Fruit fly (Drosophila melanogaster) whole organism, embryonic: ENCODE results near the gene stac.

Source experiments
- CG10321 ChIP-seq: fragments of 200-800 bp; sonication (Bioruptor generic); IDR thresholded peaks from 2 replicates; pipeline ENCODE4 v1.3.6; 2022; ENCODE audit warnings: missing biosample characterization, missing genetic modification characterization
- CG11247 ChIP-seq: fragments of 200-800 bp; sonication (Bioruptor generic); IDR thresholded peaks from 2 replicates; pipeline ENCODE4 v1.3.6; 2022; ENCODE audit warnings: missing biosample characterization, missing genetic modification characterization
- CG1529 ChIP-seq: fragments of 200-800 bp; sonication (Bioruptor generic); optimal IDR thresholded peaks from 3 replicates; lab custom pipeline; 2018; ENCODE audit warnings: missing biosample characterization, missing genetic modification characterization
- CG15514 ChIP-seq: fragments of 200-800 bp; sonication (Bioruptor generic); optimal IDR thresholded peaks from 3 replicates; lab custom pipeline; 2017; ENCODE audit warnings: missing biosample characterization, missing genetic modification characterization, mild to moderate bottlenecking, moderate library complexity, missing genetic modification reagents
- CG1603 ChIP-seq: fragments of 200-800 bp; sonication (Bioruptor generic); optimal IDR thresholded peaks from 2 replicates; lab custom pipeline; 2019; ENCODE audit warnings: missing biosample characterization, mild to moderate bottlenecking, missing genetic modification characterization, moderate library complexity
- CG17361 ChIP-seq: fragments of 200-800 bp; sonication (Bioruptor generic); IDR thresholded peaks from 3 replicates; pipeline ENCODE4 v1.3.6; 2022; ENCODE audit warnings: missing biosample characterization, missing genetic modification characterization
- CG17568 ChIP-seq: fragments of 200-800 bp; sonication (Bioruptor generic); optimal IDR thresholded peaks from 2 replicates; lab custom pipeline; 2018; ENCODE audit warnings: missing biosample characterization, mild to moderate bottlenecking, missing genetic modification characterization, moderate library complexity
- CG2875 ChIP-seq: fragments of 200-800 bp; sonication (Bioruptor generic); optimal IDR thresholded peaks from 2 replicates; lab custom pipeline; 2017; ENCODE audit warnings: missing biosample characterization, mild to moderate bottlenecking, missing genetic modification characterization, missing genetic modification reagents
- CG31441 ChIP-seq: fragments of 200-800 bp; sonication (Bioruptor generic); IDR thresholded peaks from 2 replicates; pipeline ENCODE4 v1.3.6; 2022; ENCODE audit warnings: missing biosample characterization, missing genetic modification characterization
- CG32767 ChIP-seq: fragments of 200-800 bp; sonication (Bioruptor generic); IDR thresholded peaks from 2 replicates; pipeline ENCODE4 v1.3.6; 2022; ENCODE audit warnings: missing biosample characterization, missing genetic modification characterization
- CG34224 ChIP-seq: fragments of 200-800 bp; sonication (Bioruptor generic); IDR thresholded peaks from 3 replicates; pipeline ENCODE4 v1.3.6; 2022; ENCODE audit warnings: missing biosample characterization, missing genetic modification characterization; ENCODE audit not compliant: partially characterized antibody
- CG3726 ChIP-seq: fragments of 200-800 bp; sonication (Bioruptor generic); IDR thresholded peaks from 3 replicates; pipeline ENCODE4, ENCODE4 v1.3.6; 2022; ENCODE audit warnings: missing biosample characterization, missing genetic modification characterization
- CG3838 ChIP-seq: fragments of 200-800 bp; sonication (Bioruptor generic); optimal IDR thresholded peaks from 3 replicates; lab custom pipeline; 2016; ENCODE audit warnings: missing biosample characterization, missing genetic modification characterization
- CG6765 ChIP-seq: fragments of 200-800 bp; sonication (Bioruptor generic); optimal IDR thresholded peaks from 3 replicates; lab custom pipeline; 2017; ENCODE audit warnings: missing biosample characterization, mild to moderate bottlenecking, missing genetic modification characterization
- CG8944 ChIP-seq: fragments of 200-800 bp; sonication (Bioruptor generic); optimal IDR thresholded peaks from 3 replicates; lab custom pipeline; 2016; ENCODE audit warnings: missing biosample characterization, missing genetic modification characterization
- CG9797 ChIP-seq: fragments of 200-800 bp; sonication (Bioruptor generic); optimal IDR thresholded peaks from 3 replicates; lab custom pipeline; 2018; ENCODE audit warnings: missing biosample characterization, mild to moderate bottlenecking, missing genetic modification characterization
- CG9817 ChIP-seq: fragments of 200-800 bp; sonication (Bioruptor generic); optimal IDR thresholded peaks from 2 replicates; lab custom pipeline; 2018; ENCODE audit warnings: missing biosample characterization, mild to moderate bottlenecking, missing genetic modification characterization, moderate library complexity
- D19B ChIP-seq: fragments of 200-800 bp; sonication (Bioruptor generic); optimal IDR thresholded peaks from 2 replicates; lab custom pipeline; 2017; ENCODE audit warnings: missing biosample characterization, mild to moderate bottlenecking, missing genetic modification characterization
- Deaf1 ChIP-seq: fragments of 200-800 bp; optimal IDR thresholded peaks from 3 replicates; lab custom pipeline; 2019; ENCODE audit warnings: missing biosample characterization, mild to moderate bottlenecking, missing genetic modification characterization, moderate library complexity
- Dfd ChIP-seq, 2 experiments: fragments of >200 bp; optimal IDR thresholded peaks; 2 replicates each; lab custom pipeline; 2017; ENCODE audit warnings: missing biosample characterization in 2 of 2, missing genetic modification characterization in 2 of 2
- H15 ChIP-seq: fragments of 200-800 bp; sonication (Bioruptor generic); IDR thresholded peaks from 3 replicates; pipeline ENCODE4 v1.3.6; 2022; ENCODE audit warnings: missing biosample characterization, missing genetic modification characterization
- Hmr ChIP-seq: fragments of 200-800 bp; sonication (Bioruptor generic); optimal IDR thresholded peaks from 3 replicates; lab custom pipeline; 2017; ENCODE audit warnings: mild to moderate bottlenecking, missing biosample characterization, missing genetic modification reagents, missing genetic modification characterization
- Lim3 ChIP-seq: fragments of 200-800 bp; sonication (Bioruptor generic); IDR thresholded peaks from 2 replicates; pipeline ENCODE4 v1.3.6; 2022; ENCODE audit warnings: missing biosample characterization, missing genetic modification characterization
- Mrtf ChIP-seq: fragments of 200-800 bp; sonication (Bioruptor generic); IDR thresholded peaks from 3 replicates; pipeline ENCODE4 v1.3.6; 2022; ENCODE audit warnings: missing biosample characterization, missing genetic modification characterization
- Nf-YC ChIP-seq: fragments of 200-800 bp; optimal IDR thresholded peaks from 3 replicates; lab custom pipeline; 2019; ENCODE audit warnings: missing biosample characterization, mild to moderate bottlenecking, missing genetic modification characterization, moderate library complexity
- Oli ChIP-seq: fragments of 200-800 bp; sonication (Bioruptor generic); optimal IDR thresholded peaks from 2 replicates; lab custom pipeline; 2018; ENCODE audit warnings: missing biosample characterization, mild to moderate bottlenecking, missing genetic modification characterization, moderate library complexity
- Tbp ChIP-seq: fragments of >200 bp; optimal IDR thresholded peaks from 2 replicates; lab custom pipeline; 2018; ENCODE audit warnings: missing biosample characterization, missing genetic modification characterization
- Xrp1 ChIP-seq: fragments of 200-800 bp; sonication (Bioruptor generic); IDR thresholded peaks from 2 replicates; pipeline ENCODE4 v1.3.6; 2022; ENCODE audit warnings: missing biosample characterization, missing genetic modification characterization
- bigmax ChIP-seq: fragments of 200-800 bp; sonication (Bioruptor generic); optimal IDR thresholded peaks from 2 replicates; lab custom pipeline; 2018; ENCODE audit warnings: missing biosample characterization, mild to moderate bottlenecking, missing genetic modification characterization
- br ChIP-seq: fragments of >200 bp; optimal IDR thresholded peaks from 2 replicates; lab custom pipeline; 2017
- cad ChIP-seq: fragments of >200 bp; optimal IDR thresholded peaks from 2 replicates; lab custom pipeline; 2017; ENCODE audit warnings: missing biosample characterization, missing genetic modification characterization
- cas ChIP-seq: fragments of 200-800 bp; sonication (Bioruptor generic); IDR thresholded peaks from 2 replicates; pipeline ENCODE4 v1.3.6; 2022; ENCODE audit warnings: missing biosample characterization, missing genetic modification characterization
- caup ChIP-seq: fragments of 200-800 bp; sonication (Bioruptor generic); optimal IDR thresholded peaks from 3 replicates; lab custom pipeline; 2017; ENCODE audit warnings: missing biosample characterization, mild to moderate bottlenecking, missing genetic modification characterization, moderate library complexity; ENCODE audit not compliant: severe bottlenecking
- chif ChIP-seq, 2 experiments: fragments of 200-800 bp; sonication (Bioruptor generic); optimal IDR thresholded peaks; 3 replicates each; lab custom pipeline; 2016; ENCODE audit warnings: missing biosample characterization in 2 of 2, missing genetic modification characterization in 2 of 2
- corto ChIP-seq: fragments of 200-800 bp; sonication (Bioruptor generic); optimal IDR thresholded peaks from 2 replicates; lab custom pipeline; 2016; ENCODE audit warnings: missing biosample characterization, mild to moderate bottlenecking, missing genetic modification characterization, moderate library complexity
- crc ChIP-seq: fragments of 200-800 bp; sonication (Bioruptor generic); optimal IDR thresholded peaks from 2 replicates; lab custom pipeline; 2016; ENCODE audit warnings: missing biosample characterization, missing genetic modification characterization
- esg ChIP-seq: fragments of 200-800 bp; sonication (Bioruptor generic); conservative IDR thresholded peaks from 2 replicates; pipeline ENCODE4 v1.3.6; 2022; ENCODE audit warnings: missing biosample characterization, missing genetic modification characterization
- ftz-f1 ChIP-seq: fragments of 200-800 bp; sonication (Bioruptor generic); optimal IDR thresholded peaks from 2 replicates; lab custom pipeline; 2016; ENCODE audit warnings: missing biosample characterization, missing genetic modification characterization
- gsb-n ChIP-seq: fragments of 200-800 bp; sonication (Bioruptor generic); optimal IDR thresholded peaks from 3 replicates; lab custom pipeline; 2018; ENCODE audit warnings: missing biosample characterization, mild to moderate bottlenecking, missing genetic modification characterization
- hb ChIP-seq: fragments of 200-800 bp; sonication (Bioruptor generic); IDR thresholded peaks from 3 replicates; pipeline ENCODE4 v1.3.6; 2022; ENCODE audit warnings: missing biosample characterization, missing genetic modification characterization; ENCODE audit not compliant: partially characterized antibody
- kni ChIP-seq: fragments of 200-800 bp; sonication (Bioruptor generic); optimal IDR thresholded peaks from 3 replicates; lab custom pipeline; 2017; ENCODE audit warnings: mild to moderate bottlenecking, missing biosample characterization, missing genetic modification reagents, missing genetic modification characterization
- sens ChIP-seq: fragments of 200-800 bp; sonication (Bioruptor generic); peaks from one replicate; lab custom pipeline; 2016; ENCODE audit warnings: missing biosample characterization, missing genetic modification characterization
- seq ChIP-seq: fragments of 200-800 bp; sonication (Bioruptor generic); IDR thresholded peaks from 2 replicates; pipeline ENCODE4 v1.3.6; 2022; ENCODE audit warnings: missing biosample characterization, missing genetic modification characterization
- slbo ChIP-seq: fragments of 200-800 bp; sonication (Bioruptor generic); IDR thresholded peaks from 2 replicates; pipeline ENCODE4 v1.3.6; 2022; ENCODE audit warnings: missing biosample characterization, missing genetic modification characterization
- so ChIP-seq: fragments of 200-800 bp; sonication (Bioruptor generic); IDR thresholded peaks from 3 replicates; pipeline ENCODE4 v1.3.6; 2022; ENCODE audit warnings: missing biosample characterization, missing genetic modification characterization
- sqz ChIP-seq: fragments of 200-800 bp; sonication (Bioruptor generic); optimal IDR thresholded peaks from 3 replicates; lab custom pipeline; 2018; ENCODE audit warnings: missing biosample characterization, mild to moderate bottlenecking, missing genetic modification characterization
- z ChIP-seq: fragments of 200-800 bp; sonication (Bioruptor generic); IDR thresholded peaks from 3 replicates; pipeline ENCODE4 v1.3.6; 2022; ENCODE audit warnings: missing biosample characterization, missing genetic modification characterization
- zen ChIP-seq: fragments of 200-800 bp; sonication (Bioruptor generic); optimal IDR thresholded peaks from 3 replicates; lab custom pipeline; 2018; ENCODE audit warnings: missing biosample characterization, mild to moderate bottlenecking, missing genetic modification characterization, moderate library complexity
- zf30C ChIP-seq: fragments of 200-800 bp; sonication (Bioruptor generic); optimal IDR thresholded peaks from 3 replicates; lab custom pipeline; 2018; ENCODE audit warnings: missing biosample characterization, mild to moderate bottlenecking, missing genetic modification characterization
- zfh1 ChIP-seq: fragments of 200-800 bp; sonication (Bioruptor generic); IDR thresholded peaks from 3 replicates; pipeline ENCODE4 v1.3.6; 2022; ENCODE audit warnings: missing biosample characterization, missing genetic modification characterization

stac gene

DNA sequence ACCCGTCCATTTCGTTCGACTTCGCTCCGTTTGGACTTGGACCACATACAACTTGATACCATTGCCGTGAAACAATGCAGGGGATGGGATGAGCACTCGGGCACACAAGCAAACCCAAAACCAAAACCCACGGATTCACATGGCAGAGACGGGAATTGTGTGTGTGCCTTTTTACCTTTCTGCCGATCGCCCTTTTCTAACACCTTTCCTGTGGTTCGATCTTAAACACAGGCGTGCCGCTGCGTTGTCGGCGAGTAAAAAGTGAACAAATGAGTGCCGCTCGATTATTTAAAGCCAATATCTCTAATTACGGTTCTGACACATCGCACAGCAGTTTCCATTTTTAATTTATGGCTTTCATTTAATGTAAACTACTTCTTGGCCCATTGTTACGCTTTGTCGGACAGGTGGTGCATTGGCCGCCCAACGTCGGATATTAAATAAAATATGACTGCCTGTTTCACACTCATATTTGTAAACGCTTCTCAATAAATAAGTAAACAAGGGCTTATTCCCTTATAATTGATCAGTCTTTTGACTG lies 21.3 kb downstream of the stac start (continued):
- peak; percentile 87 for TF ChIP-seq zen (tag; lab: Kevin White, UChicago)
- TF ChIP-seq hb (GFP tag; lab: Robert Waterston, UW), result no peak
- no peak for TF ChIP-seq chif (GFP tag; optimal IDR thresholded peaks at IDR 0.05; lab: Kevin White, UChicago)
- TF ChIP-seq kni (GFP tag; lab: Kevin White, UChicago), result peak; percentile 23
- TF ChIP-seq Xrp1, result no peak
- no peak for TF ChIP-seq CG15514
- 0 out of 3 replicates have a peak, but pooled peaks have one; percentile 14 for TF ChIP-seq zfh1
- no peak for TF ChIP-seq crc (GFP tag; lab: Kevin White, UChicago)
- no peak for TF ChIP-seq Mrtf
- TF ChIP-seq CG31441 (GFP tag; lab: Robert Waterston, UW), result no peak
- TF ChIP-seq CG9817 (tag; lab: Kevin White, UChicago), result no peak
- no peak for TF ChIP-seq Hmr (GFP tag; lab: Kevin White, UChicago)
- no peak for TF ChIP-seq CG1603 (tag; lab: Kevin White, UChicago)
- TF ChIP-seq CG32767, result no peak
- no peak for TF ChIP-seq cas (GFP tag; lab: Robert Waterston, UW)
- no peak for TF ChIP-seq zf30C (GFP tag; lab: Kevin White, UChicago)

DNA sequence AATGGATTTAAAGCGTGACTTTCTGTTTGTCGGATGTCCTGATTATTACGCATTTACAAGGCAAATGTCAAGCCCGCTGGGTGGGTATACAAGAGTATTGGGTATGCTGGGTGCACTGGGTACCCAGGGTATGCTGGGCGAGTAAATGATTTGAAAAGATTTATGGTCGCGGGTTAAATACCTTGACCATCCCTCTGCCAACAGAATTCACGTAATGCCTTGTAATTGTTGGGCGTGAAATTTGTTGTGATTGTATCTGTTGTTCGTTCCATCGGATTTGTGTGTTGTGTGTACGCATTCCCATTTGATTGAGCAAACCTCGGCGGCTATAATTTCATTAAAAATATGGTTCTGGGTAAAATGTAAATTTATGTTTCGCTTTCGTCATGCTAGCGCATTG lies 22.6 kb downstream of the stac start:
- TF ChIP-seq D19B (GFP tag; lab: Kevin White, UChicago) (peak; percentile 3), sqz (GFP tag; lab: Kevin White, UChicago) (no peak), sens (GFP tag; lab: Kevin White, UChicago) (peak; percentile 44), CG34224 (GFP tag; lab: Robert Waterston, UW) (no peak), gsb-n (tag; lab: Kevin White, UChicago) (peak; percentile 94), cad (GFP tag; lab: Kevin White, UChicago) (peak; percentile 43)

DNA sequence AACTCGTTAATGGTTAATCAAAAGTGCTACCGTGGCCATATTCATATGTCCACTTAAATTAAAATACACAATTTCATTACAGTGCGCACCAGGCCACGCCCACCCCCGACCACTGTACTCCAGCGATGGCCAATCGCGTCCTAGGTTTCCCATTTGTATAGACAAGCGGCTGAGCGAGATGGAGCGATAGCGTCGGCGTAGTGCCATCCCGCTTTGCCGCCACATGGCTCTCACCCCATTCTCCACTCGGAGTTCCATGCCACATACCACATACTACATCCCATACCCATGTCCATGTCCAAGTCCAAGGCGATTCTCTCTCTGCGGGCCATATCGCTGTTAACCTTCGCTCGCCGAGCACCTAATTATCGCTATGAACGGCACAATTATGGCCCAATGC lies 24.4 kb downstream of the stac start:
- no peak for TF ChIP-seq so
- TF ChIP-seq CG1529 (GFP tag; lab: Kevin White, UChicago), result no peak
- no peak for TF ChIP-seq Tbp (GFP tag; lab: Kevin White, UChicago)
- TF ChIP-seq sens (GFP tag; lab: Kevin White, UChicago), result peak; percentile 37
- peak; percentile 98 for TF ChIP-seq CG10321 (GFP tag; lab: Robert Waterston, UW)
- TF ChIP-seq CG3838 (GFP tag; lab: Kevin White, UChicago), result no peak
- no peak for TF ChIP-seq Oli (tag; lab: Kevin White, UChicago)
- TF ChIP-seq seq (GFP tag; lab: Robert Waterston, UW), result peak; percentile 44; the same call in 1 of the 2 replicates
- no peak for TF ChIP-seq Lim3 (GFP tag; lab: Robert Waterston, UW)
- TF ChIP-seq Deaf1 (tag; lab: Kevin White, UChicago), result no peak
- no peak for TF ChIP-seq CG17361 (GFP tag; lab: Robert Waterston, UW)
- TF ChIP-seq CG8944 (GFP tag; lab: Kevin White, UChicago), result no peak
- TF ChIP-seq CG9797 (GFP tag; lab: Kevin White, UChicago), result no peak
- no peak for TF ChIP-seq esg (GFP tag; lab: Robert Waterston, UW)
- no peak for TF ChIP-seq CG2875 (GFP tag; lab: Kevin White, UChicago)
- TF ChIP-seq bigmax (GFP tag; lab: Kevin White, UChicago), result no peak
- TF ChIP-seq caup (GFP tag; lab: Kevin White, UChicago), result no peak
- TF ChIP-seq z, result no peak
- peak; percentile 39 for TF ChIP-seq ftz-f1
- no peak for TF ChIP-seq slbo (GFP tag; lab: Robert Waterston, UW)
- peak; percentile 100 for TF ChIP-seq Nf-YC (tag; lab: Kevin White, UChicago)
- TF ChIP-seq CG17568 (GFP tag; lab: Kevin White, UChicago), result no peak
- no peak for TF ChIP-seq CG3726
- no peak for TF ChIP-seq Dfd (GFP tag; optimal IDR thresholded peaks at IDR 0.05; lab: Kevin White, UChicago)
- no peak for TF ChIP-seq CG11247 (GFP tag; lab: Robert Waterston, UW)
- no peak for TF ChIP-seq br (lab: Kevin White, UChicago)
- TF ChIP-seq CG6765 (GFP tag; lab: Kevin White, UChicago), result no peak
- no peak for TF ChIP-seq H15 (GFP tag; lab: Robert Waterston, UW)
- no peak for TF ChIP-seq corto (GFP tag; lab: Kevin White, UChicago)
